ENCODE assay signal across 2 fruit fly cellular contexts in genomic region chrX:8709234-8709843, dm6.
TF ChIP-seq lines count a peak whose summit lies in the region.

Gene Hexo2, plus strand, starts transcription at chrX:8709652.

TF ChIP-seq in whole organism, embryonic, 481 proteins besides CTCF, POLR2A, EP300 and RAD21 (continued from another document and continues in another):
- peak; percentile 95 for TF ChIP-seq CG6689 (GFP tag; IDR thresholded peaks at IDR 0.05; lab: Robert Waterston, UW)
- peak; percentile 92 for TF ChIP-seq CG14667 (GFP tag; IDR thresholded peaks at IDR 0.05; lab: Robert Waterston, UW)
- TF ChIP-seq CG42726 (GFP tag; IDR thresholded peaks at IDR 0.05; lab: Robert Waterston, UW; ENCODE audit: partially characterized antibody): no peak
- TF ChIP-seq nerfin-2 (GFP tag; IDR thresholded peaks at IDR 0.05; lab: Robert Waterston, UW; ENCODE audit: partially characterized antibody): no peak
- peak; percentile 91 for TF ChIP-seq CG4617 (GFP tag; optimal IDR thresholded peaks at IDR 0.05; lab: Kevin White, UChicago; ENCODE audit: borderline replicate concordance)
- TF ChIP-seq rib (GFP tag; IDR thresholded peaks at IDR 0.05; lab: Robert Waterston, UW): peak; percentile 78
- TF ChIP-seq CG2129 (GFP tag; IDR thresholded peaks at IDR 0.05; lab: Robert Waterston, UW; ENCODE audit: partially characterized antibody): no peak
- TF ChIP-seq Fer3 (tag; optimal IDR thresholded peaks at IDR 0.05; lab: Kevin White, UChicago): peak; percentile 87
- TF ChIP-seq Camta (GFP tag; optimal IDR thresholded peaks at IDR 0.05; lab: Kevin White, UChicago): peak; percentile 92
- peak; percentile 83 for TF ChIP-seq tio (GFP tag; optimal IDR thresholded peaks at IDR 0.05; lab: Kevin White, UChicago)
- TF ChIP-seq CG10565 (GFP tag; optimal IDR thresholded peaks at IDR 0.05; lab: Kevin White, UChicago): peak; percentile 79
- peak; percentile 95 for TF ChIP-seq dysf (GFP tag; IDR thresholded peaks at IDR 0.05; lab: Robert Waterston, UW)
- TF ChIP-seq hbn (GFP tag; IDR thresholded peaks at IDR 0.05; lab: Robert Waterston, UW; ENCODE audit: partially characterized antibody): no peak
- TF ChIP-seq Ets65A (GFP tag; lab: Kevin White, UChicago): peak; percentile 99
- peak; percentile 90 for TF ChIP-seq Asciz (GFP tag; optimal IDR thresholded peaks at IDR 0.05; lab: Kevin White, UChicago)
- TF ChIP-seq CHES-1-like (GFP tag; optimal IDR thresholded peaks at IDR 0.05; lab: Kevin White, UChicago): peak; percentile 91
- TF ChIP-seq Xbp1 (GFP tag; optimal IDR thresholded peaks at IDR 0.05; lab: Kevin White, UChicago): peak; percentile 96
- TF ChIP-seq CG8765 (GFP tag; IDR thresholded peaks at IDR 0.05; lab: Robert Waterston, UW): peak; percentile 75; the same call in 1 of the 2 replicates
- peak; percentile 94 for TF ChIP-seq lmd (GFP tag; IDR thresholded peaks at IDR 0.05; lab: Robert Waterston, UW)
- TF ChIP-seq BEAF-32 (GFP tag; optimal IDR thresholded peaks at IDR 0.05; lab: Kevin White, UChicago): no peak
- peak; percentile 44 for TF ChIP-seq sd (tag; optimal IDR thresholded peaks at IDR 0.05; lab: Kevin White, UChicago)
- peak; percentile 91 for TF ChIP-seq fd64A (GFP tag; optimal IDR thresholded peaks at IDR 0.05; lab: Kevin White, UChicago)
- TF ChIP-seq pb (GFP tag; optimal IDR thresholded peaks at IDR 0.05; lab: Kevin White, UChicago): peak; percentile 92
- peak; percentile 80 for TF ChIP-seq CG12155 (GFP tag; optimal IDR thresholded peaks at IDR 0.05; lab: Kevin White, UChicago)
- peak; percentile 95 for TF ChIP-seq CG1647 (GFP tag; optimal IDR thresholded peaks at IDR 0.05; lab: Kevin White, UChicago)
- peak; percentile 67 for TF ChIP-seq Vsx1 (GFP tag; optimal IDR thresholded peaks at IDR 0.05; lab: Kevin White, UChicago)
- peak; percentile 92 for TF ChIP-seq bcd (GFP tag; optimal IDR thresholded peaks at IDR 0.05; lab: Kevin White, UChicago)
- TF ChIP-seq CG43689 (GFP tag; IDR thresholded peaks at IDR 0.05; lab: Robert Waterston, UW): peak; percentile 88
- TF ChIP-seq ems (GFP tag; optimal IDR thresholded peaks at IDR 0.05; lab: Kevin White, UChicago): peak; percentile 92
- no peak for TF ChIP-seq hkb (optimal IDR thresholded peaks at IDR 0.05; lab: Kevin White, UChicago)
- peak; percentile 96 for TF ChIP-seq hkb (GFP tag; IDR thresholded peaks at IDR 0.05; lab: Robert Waterston, UW)
- TF ChIP-seq hb (GFP tag; IDR thresholded peaks at IDR 0.05; lab: Robert Waterston, UW; ENCODE audit: partially characterized antibody): no peak
- TF ChIP-seq Nf-YC (tag; optimal IDR thresholded peaks at IDR 0.05; lab: Kevin White, UChicago): peak; percentile 54
- TF ChIP-seq sima (GFP tag; optimal IDR thresholded peaks at IDR 0.05; lab: Kevin White, UChicago): peak; percentile 70
- peak; percentile 85 for TF ChIP-seq gcm (GFP tag; optimal IDR thresholded peaks at IDR 0.05; lab: Kevin White, UChicago)
- peak; percentile 73 for TF ChIP-seq CG15073 (GFP tag; optimal IDR thresholded peaks at IDR 0.05; lab: Kevin White, UChicago)
- peak; percentile 94 for TF ChIP-seq Gsc (GFP tag; IDR thresholded peaks at IDR 0.05; lab: Robert Waterston, UW)
- TF ChIP-seq ewg (GFP tag; optimal IDR thresholded peaks at IDR 0.05; lab: Kevin White, UChicago): peak; percentile 93
- peak; percentile 94 for TF ChIP-seq ind (GFP tag; optimal IDR thresholded peaks at IDR 0.05; lab: Kevin White, UChicago)
- peak; percentile 93 for TF ChIP-seq CG17829 (tag; optimal IDR thresholded peaks at IDR 0.05; lab: Kevin White, UChicago)
- peak; percentile 57 for TF ChIP-seq Jarid2 (GFP tag; optimal IDR thresholded peaks at IDR 0.05; lab: Kevin White, UChicago)
- TF ChIP-seq fru (optimal IDR thresholded peaks at IDR 0.05; lab: Kevin White, UChicago): no peak
- peak; percentile 39 for TF ChIP-seq CG6854 (GFP tag; optimal IDR thresholded peaks at IDR 0.05; lab: Kevin White, UChicago)
- TF ChIP-seq GATAe (GFP tag; conservative IDR thresholded peaks at IDR 0.05; lab: Robert Waterston, UW): peak; percentile 36; the same call in 1 of the 2 replicates
- peak; percentile 92 for TF ChIP-seq unpg (GFP tag; optimal IDR thresholded peaks at IDR 0.05; lab: Kevin White, UChicago)
- peak; percentile 82 for TF ChIP-seq dm (GFP tag; optimal IDR thresholded peaks at IDR 0.05; lab: Kevin White, UChicago)
- TF ChIP-seq ash1 (GFP tag; optimal IDR thresholded peaks at IDR 0.05; lab: Kevin White, UChicago): no peak
- TF ChIP-seq salm (tag; optimal IDR thresholded peaks at IDR 0.05; lab: Kevin White, UChicago): peak; percentile 83
- TF ChIP-seq zfh2 (GFP tag; optimal IDR thresholded peaks at IDR 0.05; lab: Kevin White, UChicago): peak; percentile 62
- peak; percentile 94 for TF ChIP-seq CG30431 (GFP tag; optimal IDR thresholded peaks at IDR 0.05; lab: Kevin White, UChicago)
- peak; percentile 93 for TF ChIP-seq gt (GFP tag; IDR thresholded peaks at IDR 0.05; lab: Robert Waterston, UW)
- peak; percentile 79 for TF ChIP-seq fu2 (GFP tag; optimal IDR thresholded peaks at IDR 0.05; lab: Kevin White, UChicago)
- TF ChIP-seq vvl (GFP tag; IDR thresholded peaks at IDR 0.05; lab: Robert Waterston, UW): peak; percentile 99
- TF ChIP-seq CG12659 (GFP tag; optimal IDR thresholded peaks at IDR 0.05; lab: Kevin White, UChicago): peak; percentile 89
- peak; percentile 37 for TF ChIP-seq CG2116 (GFP tag; optimal IDR thresholded peaks at IDR 0.05; lab: Kevin White, UChicago)
- peak; percentile 66 for TF ChIP-seq Sry-δ (GFP tag; optimal IDR thresholded peaks at IDR 0.05; lab: Kevin White, UChicago)
- peak; percentile 86 for TF ChIP-seq CG13624 (GFP tag; optimal IDR thresholded peaks at IDR 0.05; lab: Kevin White, UChicago)
- TF ChIP-seq dpn (GFP tag; optimal IDR thresholded peaks at IDR 0.05; lab: Kevin White, UChicago): peak; percentile 93 to 96
- TF ChIP-seq CG12236 (GFP tag; optimal IDR thresholded peaks at IDR 0.05; lab: Kevin White, UChicago): peak; percentile 86
- peak; percentile 61 for TF ChIP-seq Ets97D (GFP tag; optimal IDR thresholded peaks at IDR 0.05; lab: Kevin White, UChicago)
- peak; percentile 91 for TF ChIP-seq CG13424 (tag; optimal IDR thresholded peaks at IDR 0.05; lab: Kevin White, UChicago)
- peak; percentile 97 for TF ChIP-seq Sox102F (GFP tag; optimal IDR thresholded peaks at IDR 0.05; lab: Kevin White, UChicago)
- no peak; the same call in 1 of the 3 replicates for TF ChIP-seq sr (GFP tag; IDR thresholded peaks at IDR 0.05; lab: Robert Waterston, UW)
- peak; percentile 79 for TF ChIP-seq CG6654 (GFP tag; optimal IDR thresholded peaks at IDR 0.05; lab: Kevin White, UChicago)
- peak; percentile 84 for TF ChIP-seq CG12104 (GFP tag; optimal IDR thresholded peaks at IDR 0.05; lab: Kevin White, UChicago)

TF ChIP-seq in whole organism, prepupa, 60 proteins besides CTCF, POLR2A, EP300 and RAD21 (continued from another document):
- peak; percentile 97 for TF ChIP-seq achi (GFP tag; optimal IDR thresholded peaks at IDR 0.05; lab: Kevin White, UChicago)
- TF ChIP-seq Lpt (GFP tag; optimal IDR thresholded peaks at IDR 0.05; lab: Kevin White, UChicago): peak; percentile 98
- TF ChIP-seq CG10669 (GFP tag; optimal IDR thresholded peaks at IDR 0.05; lab: Kevin White, UChicago): peak; percentile 95
- peak; percentile 98 for TF ChIP-seq Met (GFP tag; optimal IDR thresholded peaks at IDR 0.05; lab: Kevin White, UChicago)
- peak; percentile 86 for TF ChIP-seq CG6808 (GFP tag; optimal IDR thresholded peaks at IDR 0.05; lab: Kevin White, UChicago)
- TF ChIP-seq acj6 (GFP tag; optimal IDR thresholded peaks at IDR 0.05; lab: Kevin White, UChicago): peak; percentile 99
- TF ChIP-seq salr (GFP tag; optimal IDR thresholded peaks at IDR 0.05; lab: Kevin White, UChicago): peak; percentile 94 to 96
